In the genomic region with DNA sequence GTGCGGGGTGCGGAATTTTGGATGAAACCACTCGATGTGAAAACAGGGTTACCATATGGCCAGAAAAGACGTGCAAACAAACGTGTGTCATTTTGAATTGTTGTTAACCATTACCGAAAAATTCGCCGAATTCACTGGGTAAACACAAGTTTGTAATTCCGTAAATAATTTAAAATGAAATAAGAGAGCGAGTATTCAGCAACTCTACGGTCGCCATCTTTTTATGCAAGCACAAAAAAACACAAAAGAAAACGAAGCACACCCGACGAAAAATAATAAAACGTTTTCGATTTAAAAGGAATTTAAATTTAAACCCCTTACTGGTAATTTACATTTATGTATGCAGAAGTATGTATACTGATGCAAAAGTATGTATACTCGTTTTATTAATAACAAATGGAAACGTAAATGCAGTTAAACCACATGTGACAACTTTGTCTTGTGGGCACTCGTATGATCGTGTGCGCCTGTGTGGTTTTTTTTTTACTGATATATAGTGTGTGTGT, we compare ENCODE assay signal across 5 fruit fly cellular contexts.
TF ChIP-seq lines count a peak whose summit lies in the region.

No protein-coding gene starts in this region.

- peak; percentile 39 for TF ChIP-seq CTCF in whole organism, embryonic (GFP tag; optimal IDR thresholded peaks at IDR 0.05; lab: Kevin White, UChicago)

TF ChIP-seq in whole organism, adult, 20 proteins besides CTCF, POLR2A, EP300 and RAD21 (continues in another document):
- TF ChIP-seq toe (GFP tag; optimal IDR thresholded peaks at IDR 0.05; lab: Kevin White, UChicago) = peak; percentile 42
- peak; percentile 97 for TF ChIP-seq CG33017 (tag; optimal IDR thresholded peaks at IDR 0.05; lab: Kevin White, UChicago)
- peak; percentile 77 for TF ChIP-seq pad (GFP tag; optimal IDR thresholded peaks at IDR 0.05; lab: Kevin White, UChicago)
- TF ChIP-seq Hr96 (GFP tag; optimal IDR thresholded peaks at IDR 0.05; lab: Kevin White, UChicago) = peak; percentile 66
- peak; percentile 89 for TF ChIP-seq CG12768 (GFP tag; optimal IDR thresholded peaks at IDR 0.05; lab: Kevin White, UChicago)
- TF ChIP-seq CG1620 (GFP tag; optimal IDR thresholded peaks at IDR 0.05; lab: Kevin White, UChicago) = peak; percentile 67
- TF ChIP-seq CG5204 (GFP tag; optimal IDR thresholded peaks at IDR 0.05; lab: Kevin White, UChicago) = peak; percentile 88
- TF ChIP-seq ovo (GFP tag; optimal IDR thresholded peaks at IDR 0.05; lab: Kevin White, UChicago) = peak; percentile 54
- TF ChIP-seq CG7101 (tag; optimal IDR thresholded peaks at IDR 0.05; lab: Kevin White, UChicago) = peak; percentile 96
- peak; percentile 75 for TF ChIP-seq Mnt (GFP tag; optimal IDR thresholded peaks at IDR 0.05; lab: Kevin White, UChicago)
- TF ChIP-seq CG7045 (GFP tag; optimal IDR thresholded peaks at IDR 0.05; lab: Kevin White, UChicago) = peak; percentile 89
- TF ChIP-seq kay (GFP tag; lab: Kevin White, UChicago; ENCODE audit: borderline replicate concordance) = peak; percentile 91
- TF ChIP-seq Crg-1 (GFP tag; optimal IDR thresholded peaks at IDR 0.05; lab: Kevin White, UChicago) = peak; percentile 30
- no peak for TF ChIP-seq cnc (optimal IDR thresholded peaks at IDR 0.05; lab: Kevin White, UChicago)
- peak; percentile 98 for TF ChIP-seq CG14711 (tag; optimal IDR thresholded peaks at IDR 0.05; lab: Kevin White, UChicago)
- TF ChIP-seq bab1 (GFP tag; optimal IDR thresholded peaks at IDR 0.05; lab: Kevin White, UChicago) = peak; percentile 98
- TF ChIP-seq tj (GFP tag; optimal IDR thresholded peaks at IDR 0.05; lab: Kevin White, UChicago) = peak; percentile 58

TF ChIP-seq in whole organism, embryonic, 481 proteins besides CTCF, POLR2A, EP300 and RAD21 (continues in another document):
- no peak for TF ChIP-seq CG15073 (GFP tag; optimal IDR thresholded peaks at IDR 0.05; lab: Kevin White, UChicago)
- TF ChIP-seq fu2 (GFP tag; optimal IDR thresholded peaks at IDR 0.05; lab: Kevin White, UChicago) = peak; percentile 87
- peak; percentile 74 for TF ChIP-seq croc (GFP tag; conservative IDR thresholded peaks at IDR 0.05; lab: Robert Waterston, UW)
- peak; percentile 81 for TF ChIP-seq CG15514 (GFP tag; optimal IDR thresholded peaks at IDR 0.05; lab: Kevin White, UChicago)
- TF ChIP-seq crp (GFP tag; optimal IDR thresholded peaks at IDR 0.05; lab: Kevin White, UChicago) = peak in 1 of 2 experiments; percentile 44
- peak; percentile 87 for TF ChIP-seq CG11247 (GFP tag; IDR thresholded peaks at IDR 0.05; lab: Robert Waterston, UW)
- TF ChIP-seq row (GFP tag; IDR thresholded peaks at IDR 0.05; lab: Robert Waterston, UW) = peak; percentile 97
- TF ChIP-seq salm (tag; optimal IDR thresholded peaks at IDR 0.05; lab: Kevin White, UChicago) = peak; percentile 96
- no peak for TF ChIP-seq usp (GFP tag; optimal IDR thresholded peaks at IDR 0.05; lab: Kevin White, UChicago)
- peak; percentile 93 for TF ChIP-seq Hand (GFP tag; optimal IDR thresholded peaks at IDR 0.05; lab: Kevin White, UChicago)
- TF ChIP-seq D (optimal IDR thresholded peaks at IDR 0.05; lab: Kevin White, UChicago) = no peak
- peak; percentile 80 for TF ChIP-seq D (GFP tag; optimal IDR thresholded peaks at IDR 0.05; lab: Kevin White, UChicago)
- TF ChIP-seq CG18262 (tag; optimal IDR thresholded peaks at IDR 0.05; lab: Kevin White, UChicago) = peak; percentile 95
- peak; percentile 97 for TF ChIP-seq CG12391 (tag; optimal IDR thresholded peaks at IDR 0.05; lab: Kevin White, UChicago)
- peak; percentile 85 for TF ChIP-seq zfh2 (GFP tag; optimal IDR thresholded peaks at IDR 0.05; lab: Kevin White, UChicago)
- peak; percentile 95 for TF ChIP-seq gsb-n (tag; optimal IDR thresholded peaks at IDR 0.05; lab: Kevin White, UChicago)
- peak in 2 of 3 experiments; percentile 13 to 89 for TF ChIP-seq lola (GFP tag; optimal IDR thresholded peaks at IDR 0.05; lab: Kevin White, UChicago)

TF ChIP-seq in whole organism, prepupa, 60 proteins besides CTCF, POLR2A, EP300 and RAD21 (continues in another document):
- peak; percentile 93 for TF ChIP-seq CG34406 (GFP tag; optimal IDR thresholded peaks at IDR 0.05; lab: Kevin White, UChicago)
- peak; percentile 88 for TF ChIP-seq CG6792 (GFP tag; optimal IDR thresholded peaks at IDR 0.05; lab: Kevin White, UChicago)
- TF ChIP-seq CG16779 (tag; optimal IDR thresholded peaks at IDR 0.05; lab: Kevin White, UChicago) = peak; percentile 93
- TF ChIP-seq Sox15 (GFP tag; optimal IDR thresholded peaks at IDR 0.05; lab: Kevin White, UChicago) = peak; percentile 73
- TF ChIP-seq pdm3 (GFP tag; optimal IDR thresholded peaks at IDR 0.05; lab: Kevin White, UChicago) = peak; percentile 95
- TF ChIP-seq CG8119 (GFP tag; IDR thresholded peaks at IDR 0.05; lab: Robert Waterston, UW) = peak; percentile 98
- peak; percentile 96 for TF ChIP-seq Eip75B (GFP tag; optimal IDR thresholded peaks at IDR 0.05; lab: Kevin White, UChicago)
- TF ChIP-seq CG32006 (GFP tag; optimal IDR thresholded peaks at IDR 0.05; lab: Kevin White, UChicago) = peak; percentile 89
- TF ChIP-seq Ets96B (tag; optimal IDR thresholded peaks at IDR 0.05; lab: Kevin White, UChicago) = peak; percentile 92
- TF ChIP-seq CG11294 (GFP tag; IDR thresholded peaks at IDR 0.05; lab: Robert Waterston, UW) = peak; percentile 89
- peak; percentile 98 for TF ChIP-seq CG6163 (GFP tag; IDR thresholded peaks at IDR 0.05; lab: Robert Waterston, UW)
- TF ChIP-seq dac (GFP tag; optimal IDR thresholded peaks at IDR 0.05; lab: Kevin White, UChicago) = peak; percentile 64
- peak; percentile 82 for TF ChIP-seq CG4318 (GFP tag; optimal IDR thresholded peaks at IDR 0.05; lab: Kevin White, UChicago)
- peak; percentile 95 for TF ChIP-seq acj6 (GFP tag; optimal IDR thresholded peaks at IDR 0.05; lab: Kevin White, UChicago)
- no peak for TF ChIP-seq fkh (GFP tag; optimal IDR thresholded peaks at IDR 0.05; lab: Kevin White, UChicago)
- TF ChIP-seq CG11902 (GFP tag; optimal IDR thresholded peaks at IDR 0.05; lab: Kevin White, UChicago) = peak; percentile 71
- TF ChIP-seq CG11762 (GFP tag; optimal IDR thresholded peaks at IDR 0.05; lab: Kevin White, UChicago; ENCODE audit: insufficient read depth) = peak; percentile 94

TF ChIP-seq in whole organism, pupa, 21 proteins besides CTCF, POLR2A, EP300 and RAD21 (continues in another document):
- TF ChIP-seq EcR (GFP tag; optimal IDR thresholded peaks at IDR 0.05; lab: Kevin White, UChicago) = peak; percentile 19
- peak; percentile 80 for TF ChIP-seq Snoo (tag; optimal IDR thresholded peaks at IDR 0.05; lab: Kevin White, UChicago)
- TF ChIP-seq fd96Ca (GFP tag; IDR thresholded peaks at IDR 0.05; lab: Robert Waterston, UW) = peak; percentile 94
- peak; percentile 91 for TF ChIP-seq CG14655 (GFP tag; optimal IDR thresholded peaks at IDR 0.05; lab: Kevin White, UChicago)
- TF ChIP-seq CG15710 (tag; optimal IDR thresholded peaks at IDR 0.05; lab: Kevin White, UChicago) = peak; percentile 95
- peak; percentile 94 for TF ChIP-seq CG8159 (tag; optimal IDR thresholded peaks at IDR 0.05; lab: Kevin White, UChicago)
- peak; percentile 92 for TF ChIP-seq gl (tag; optimal IDR thresholded peaks at IDR 0.05; lab: Kevin White, UChicago)
- TF ChIP-seq CG10348 (GFP tag; IDR thresholded peaks at IDR 0.05; lab: Robert Waterston, UW) = peak; percentile 60
- peak; percentile 64 for TF ChIP-seq CG13204 (GFP tag; optimal IDR thresholded peaks at IDR 0.05; lab: Kevin White, UChicago)
- TF ChIP-seq CG12605 (GFP tag; IDR thresholded peaks at IDR 0.05; lab: Robert Waterston, UW) = peak; percentile 97
- peak; percentile 96 for TF ChIP-seq Ets98B (GFP tag; IDR thresholded peaks at IDR 0.05; lab: Robert Waterston, UW)
- TF ChIP-seq CG8301 (tag; optimal IDR thresholded peaks at IDR 0.05; lab: Kevin White, UChicago) = peak; percentile 94
- TF ChIP-seq CG34367 (tag; optimal IDR thresholded peaks at IDR 0.05; lab: Kevin White, UChicago) = peak; percentile 95
- TF ChIP-seq Pif1A (GFP tag; optimal IDR thresholded peaks at IDR 0.05; lab: Kevin White, UChicago) = peak; percentile 97
- peak; percentile 81 for TF ChIP-seq D1 (tag; optimal IDR thresholded peaks at IDR 0.05; lab: Kevin White, UChicago)
- TF ChIP-seq CG32121 (GFP tag; IDR thresholded peaks at IDR 0.05; lab: Robert Waterston, UW) = peak; percentile 96
- TF ChIP-seq Pif1B (GFP tag; optimal IDR thresholded peaks at IDR 0.05; lab: Kevin White, UChicago) = peak; percentile 95
- peak; percentile 94 for TF ChIP-seq CG17806 (tag; optimal IDR thresholded peaks at IDR 0.05; lab: Kevin White, UChicago)
- peak; percentile 84 for TF ChIP-seq rn (GFP tag; IDR thresholded peaks at IDR 0.05; lab: Robert Waterston, UW)

TF ChIP-seq in whole organism, wandering third instar larva, 38 proteins besides CTCF, POLR2A, EP300 and RAD21 (continues in another document):
- TF ChIP-seq dl (GFP tag; optimal IDR thresholded peaks at IDR 0.05; lab: Kevin White, UChicago; ENCODE audit: insufficient read depth in 1 of 2, partially characterized antibody in 2 of 2) (no peak), br (GFP tag; optimal IDR thresholded peaks at IDR 0.05; lab: Kevin White, UChicago) (peak; percentile 98), Myc (optimal IDR thresholded peaks at IDR 0.05; lab: Kevin White, UChicago) (no peak), h (GFP tag; optimal IDR thresholded peaks at IDR 0.05; lab: Kevin White, UChicago) (peak; percentile 98), Hr83 (GFP tag; optimal IDR thresholded peaks at IDR 0.05; lab: Kevin White, UChicago; ENCODE audit: poor library complexity, severe bottlenecking) (peak; percentile 69), brk (GFP tag; optimal IDR thresholded peaks at IDR 0.05; lab: Kevin White, UChicago) (peak; percentile 98), CG9705 (GFP tag; optimal IDR thresholded peaks at IDR 0.05; lab: Kevin White, UChicago) (peak; percentile 87), Jra (GFP tag; optimal IDR thresholded peaks at IDR 0.05; lab: Kevin White, UChicago) (peak; percentile 91), Mio (GFP tag; optimal IDR thresholded peaks at IDR 0.05; lab: Kevin White, UChicago) (peak; percentile 82), dsf (GFP tag; optimal IDR thresholded peaks at IDR 0.05; lab: Kevin White, UChicago; ENCODE audit: borderline replicate concordance) (peak; percentile 90), Rel (GFP tag; optimal IDR thresholded peaks at IDR 0.05; lab: Kevin White, UChicago) (peak; percentile 94), Rel (tag; optimal IDR thresholded peaks at IDR 0.05; lab: Kevin White, UChicago) (peak; percentile 94), CG32264 (GFP tag; optimal IDR thresholded peaks at IDR 0.05; lab: Kevin White, UChicago) (peak; percentile 95), Sp1 (GFP tag; optimal IDR thresholded peaks at IDR 0.05; lab: Kevin White, UChicago) (peak; percentile 97), foxo (GFP tag; optimal IDR thresholded peaks at IDR 0.05; lab: Kevin White, UChicago) (peak; percentile 88 to 97), sage (GFP tag; optimal IDR thresholded peaks at IDR 0.05; lab: Kevin White, UChicago) (peak; percentile 94), psq (GFP tag; optimal IDR thresholded peaks at IDR 0.05; lab: Kevin White, UChicago) (peak; percentile 95), usp (GFP tag; optimal IDR thresholded peaks at IDR 0.05; lab: Kevin White, UChicago) (no peak), CrebA (GFP tag; optimal IDR thresholded peaks at IDR 0.05; lab: Kevin White, UChicago; ENCODE audit: borderline replicate concordance) (peak; percentile 96), Abd-B (GFP tag; optimal IDR thresholded peaks at IDR 0.05; lab: Kevin White, UChicago) (no peak), Hnf4 (GFP tag; optimal IDR thresholded peaks at IDR 0.05; lab: Kevin White, UChicago) (peak; percentile 95)
